Fruit fly (Drosophila melanogaster) whole organism, embryonic: Measurements from ENCODE around the gene CG15170.
A peak's percentile ranks its signal among the peaks of the same experiment; 100 is the strongest.

Experiments used
- Abd-B ChIP-seq: fragments of 200-800 bp; sonication (Bioruptor generic); optimal IDR thresholded peaks from 2 replicates; lab custom pipeline; 2018; ENCODE audit warnings: missing biosample characterization, mild to moderate bottlenecking, missing genetic modification characterization, moderate library complexity
- Adf1 ChIP-seq: fragments of 200-800 bp; sonication (Bioruptor generic); IDR thresholded peaks from 2 replicates; pipeline ENCODE4 v1.3.6; 2022; ENCODE audit warnings: missing biosample characterization, missing genetic modification characterization
- Atf-2 ChIP-seq: fragments of 200-800 bp; sonication (Bioruptor generic); optimal IDR thresholded peaks from 2 replicates; lab custom pipeline; 2016; ENCODE audit warnings: missing biosample characterization, missing genetic modification characterization
- B-H2 ChIP-seq: fragments of 200-800 bp; sonication (Bioruptor generic); optimal IDR thresholded peaks from 2 replicates; lab custom pipeline; 2018; ENCODE audit warnings: missing biosample characterization, mild to moderate bottlenecking, missing genetic modification characterization
- CG10209 ChIP-seq: fragments of 200-800 bp; sonication (Bioruptor generic); optimal IDR thresholded peaks from 3 replicates; lab custom pipeline; 2017; ENCODE audit warnings: missing biosample characterization, mild to moderate bottlenecking, missing genetic modification characterization, missing genetic modification reagents
- CG1024 ChIP-seq: fragments of 200-800 bp; sonication (Bioruptor generic); IDR thresholded peaks from 2 replicates; pipeline ENCODE4 v1.3.6; 2022; ENCODE audit warnings: missing biosample characterization, missing genetic modification characterization
- CG10366 ChIP-seq: fragments of 200-800 bp; sonication (Bioruptor generic); IDR thresholded peaks from 2 replicates; pipeline ENCODE4 v1.3.6; 2022; ENCODE audit warnings: missing biosample characterization, missing genetic modification characterization
- CG10543 ChIP-seq: fragments of 200-800 bp; sonication (Bioruptor generic); optimal IDR thresholded peaks from 3 replicates; lab custom pipeline; 2017; ENCODE audit warnings: missing biosample characterization, mild to moderate bottlenecking, missing genetic modification characterization, moderate library complexity
- CG12299 ChIP-seq: fragments of 200-800 bp; sonication (Bioruptor generic); optimal IDR thresholded peaks from 2 replicates; lab custom pipeline; 2018; ENCODE audit warnings: missing biosample characterization, mild to moderate bottlenecking, missing genetic modification characterization
- CG13424 ChIP-seq: fragments of 200-800 bp; sonication (Bioruptor generic); optimal IDR thresholded peaks from 2 replicates; lab custom pipeline; 2019; ENCODE audit warnings: missing biosample characterization, mild to moderate bottlenecking, missing genetic modification characterization, moderate library complexity
- CG14441 ChIP-seq: fragments of 200-800 bp; sonication (Bioruptor generic); IDR thresholded peaks from 2 replicates; pipeline ENCODE4 v1.3.6; 2022; ENCODE audit warnings: missing biosample characterization, missing genetic modification characterization
- CG15601 ChIP-seq: fragments of 200-800 bp; sonication (Bioruptor generic); optimal IDR thresholded peaks from 3 replicates; lab custom pipeline; 2019; ENCODE audit warnings: missing biosample characterization, mild to moderate bottlenecking, missing genetic modification characterization, moderate library complexity
- CG2678 ChIP-seq: fragments of 200-800 bp; sonication (Bioruptor generic); optimal IDR thresholded peaks from 3 replicates; lab custom pipeline; 2019; ENCODE audit warnings: missing biosample characterization, mild to moderate bottlenecking, missing genetic modification characterization, moderate library complexity
- CG33557 ChIP-seq: fragments of 200-800 bp; sonication (Bioruptor generic); optimal IDR thresholded peaks from 2 replicates; lab custom pipeline; 2019; ENCODE audit warnings: missing biosample characterization, mild to moderate bottlenecking, missing genetic modification characterization, moderate library complexity
- CG4328 ChIP-seq: fragments of 200-800 bp; sonication (Bioruptor generic); optimal IDR thresholded peaks from 3 replicates; lab custom pipeline; 2017; ENCODE audit warnings: missing biosample characterization, missing genetic modification reagents, missing genetic modification characterization
- CG43689 ChIP-seq: fragments of 200-800 bp; sonication (Bioruptor generic); IDR thresholded peaks from 2 replicates; pipeline ENCODE4 v1.3.6; 2022; ENCODE audit warnings: missing biosample characterization, missing genetic modification characterization
- CG5953 ChIP-seq: fragments of 200-800 bp; sonication (Bioruptor generic); IDR thresholded peaks from 2 replicates; pipeline ENCODE4 v1.3.6; 2022; ENCODE audit warnings: missing biosample characterization, missing genetic modification characterization
- CG6791 ChIP-seq: fragments of 200-800 bp; sonication (Bioruptor generic); IDR thresholded peaks from 3 replicates; pipeline ENCODE4 v1.3.6; 2022; ENCODE audit warnings: missing biosample characterization, missing genetic modification characterization; ENCODE audit not compliant: partially characterized antibody
- CG6813 ChIP-seq: fragments of 200-800 bp; sonication (Bioruptor generic); optimal IDR thresholded peaks from 2 replicates; lab custom pipeline; 2017; ENCODE audit warnings: missing biosample characterization, missing genetic modification characterization, mild to moderate bottlenecking, moderate library complexity, missing genetic modification reagents
- CG7556 ChIP-seq: fragments of 200-800 bp; sonication (Bioruptor generic); optimal IDR thresholded peaks from 2 replicates; lab custom pipeline; 2017; ENCODE audit warnings: missing biosample characterization, mild to moderate bottlenecking, missing genetic modification characterization
- CG8478 ChIP-seq: fragments of >200 bp; optimal IDR thresholded peaks from 2 replicates; lab custom pipeline; 2018
- CG9797 ChIP-seq: fragments of 200-800 bp; sonication (Bioruptor generic); optimal IDR thresholded peaks from 3 replicates; lab custom pipeline; 2018; ENCODE audit warnings: missing biosample characterization, mild to moderate bottlenecking, missing genetic modification characterization
- CHES-1-like ChIP-seq: fragments of 200-800 bp; sonication (Bioruptor generic); optimal IDR thresholded peaks from 2 replicates; lab custom pipeline; 2016; ENCODE audit warnings: missing biosample characterization, missing genetic modification characterization
- D19B ChIP-seq: fragments of 200-800 bp; sonication (Bioruptor generic); optimal IDR thresholded peaks from 2 replicates; lab custom pipeline; 2017; ENCODE audit warnings: missing biosample characterization, mild to moderate bottlenecking, missing genetic modification characterization
- E2f2 ChIP-seq: fragments of 200-800 bp; sonication (Bioruptor generic); IDR thresholded peaks from 2 replicates; pipeline ENCODE4 v1.3.6; 2022; ENCODE audit warnings: missing biosample characterization, missing genetic modification characterization
- Gug ChIP-seq: fragments of 200-800 bp; sonication (Bioruptor generic); IDR thresholded peaks from 4 replicates; pipeline ENCODE4 v1.3.6; 2022; ENCODE audit warnings: missing biosample characterization, missing genetic modification characterization
- Hr78 ChIP-seq, 2 experiments: fragments of 200-800 bp in 1 of 2; fragments of >200 bp in 1 of 2; sonication (Bioruptor generic) in 1 of 2; optimal IDR thresholded peaks; 2 replicates each; lab custom pipeline; 2017 to 2019; ENCODE audit warnings: missing biosample characterization in 2 of 2, missing genetic modification characterization in 2 of 2, mild to moderate bottlenecking in 1 of 2, moderate library complexity in 1 of 2
- MBD-R2 ChIP-seq: fragments of 200-800 bp; sonication (Bioruptor generic); IDR thresholded peaks from 2 replicates; pipeline ENCODE4 v1.3.6; 2022; ENCODE audit warnings: missing biosample characterization, missing genetic modification characterization
- Mes4 ChIP-seq: fragments of 200-800 bp; sonication (Bioruptor generic); optimal IDR thresholded peaks from 2 replicates; lab custom pipeline; 2016; ENCODE audit warnings: missing biosample characterization, missing genetic modification characterization
- Nf-YA ChIP-seq: fragments of 200-800 bp; sonication (Bioruptor generic); IDR thresholded peaks from 2 replicates; pipeline ENCODE4 v1.3.6; 2022; ENCODE audit warnings: missing biosample characterization, missing genetic modification characterization
- PHDP ChIP-seq: fragments of 200-800 bp; sonication (Bioruptor generic); optimal IDR thresholded peaks from 3 replicates; lab custom pipeline; 2018; ENCODE audit warnings: missing biosample characterization, mild to moderate bottlenecking, missing genetic modification characterization, moderate library complexity
- Pdp1 ChIP-seq, 2 experiments: fragments of 200-800 bp; sonication (Bioruptor generic); optimal IDR thresholded peaks; 3 replicates each; lab custom pipeline; 2016; ENCODE audit warnings: missing biosample characterization in 2 of 2, missing genetic modification characterization in 2 of 2, mild to moderate bottlenecking in 1 of 2, moderate library complexity in 1 of 2
- Side ChIP-seq: fragments of 200-800 bp; sonication (Bioruptor generic); optimal IDR thresholded peaks from 2 replicates; lab custom pipeline; 2016; ENCODE audit warnings: missing biosample characterization, missing genetic modification characterization
- Sox102F ChIP-seq: fragments of 200-800 bp; sonication (Bioruptor generic); optimal IDR thresholded peaks from 2 replicates; lab custom pipeline; 2018; ENCODE audit warnings: missing biosample characterization, mild to moderate bottlenecking, missing genetic modification characterization, moderate library complexity
- Tbp ChIP-seq: fragments of >200 bp; optimal IDR thresholded peaks from 2 replicates; lab custom pipeline; 2018; ENCODE audit warnings: missing biosample characterization, missing genetic modification characterization
- Trl ChIP-seq, 3 experiments: fragments of >200 bp in 2 of 3; fragments of 200-800 bp in 1 of 3; sonication (Bioruptor generic) in 1 of 3; optimal IDR thresholded peaks; 2 replicates in 1 of 3; 3 replicates in 2 of 3; lab custom pipeline; 2016 to 2017; ENCODE audit warnings: missing biosample characterization in 1 of 3, missing genetic modification characterization in 1 of 3
- ara ChIP-seq: fragments of 200-800 bp; sonication (Bioruptor generic); IDR thresholded peaks from 2 replicates; pipeline ENCODE4 v1.3.6; 2022; ENCODE audit warnings: missing biosample characterization, missing genetic modification characterization
- bbx ChIP-seq: fragments of 200-800 bp; sonication (Bioruptor generic); IDR thresholded peaks from 2 replicates; pipeline ENCODE4 v1.3.6; 2022; ENCODE audit warnings: missing biosample characterization, missing genetic modification characterization; ENCODE audit not compliant: partially characterized antibody
- cas ChIP-seq: fragments of 200-800 bp; sonication (Bioruptor generic); IDR thresholded peaks from 2 replicates; pipeline ENCODE4 v1.3.6; 2022; ENCODE audit warnings: missing biosample characterization, missing genetic modification characterization
- cg ChIP-seq: fragments of 200-800 bp; sonication (Bioruptor generic); optimal IDR thresholded peaks from 3 replicates; lab custom pipeline; 2019; ENCODE audit warnings: missing biosample characterization, mild to moderate bottlenecking, missing genetic modification characterization, moderate library complexity
- ci ChIP-seq: fragments of 200-800 bp; sonication (Bioruptor generic); IDR thresholded peaks from 3 replicates; pipeline ENCODE4 v1.3.6; 2022; ENCODE audit warnings: missing biosample characterization, missing genetic modification characterization
- corto ChIP-seq: fragments of 200-800 bp; sonication (Bioruptor generic); optimal IDR thresholded peaks from 2 replicates; lab custom pipeline; 2016; ENCODE audit warnings: missing biosample characterization, mild to moderate bottlenecking, missing genetic modification characterization, moderate library complexity
- crol ChIP-seq: fragments of 200-800 bp; sonication (Bioruptor generic); IDR thresholded peaks from 2 replicates; pipeline ENCODE4 v1.3.6; 2022; ENCODE audit warnings: missing biosample characterization, missing genetic modification characterization
- da ChIP-seq: fragments of 200-800 bp; sonication (Bioruptor generic); optimal IDR thresholded peaks from 2 replicates; lab custom pipeline; 2016; ENCODE audit warnings: missing biosample characterization, missing genetic modification characterization
- disco-r ChIP-seq: fragments of 200-800 bp; sonication (Bioruptor generic); optimal IDR thresholded peaks from 2 replicates; lab custom pipeline; 2016; ENCODE audit warnings: missing biosample characterization, missing genetic modification characterization
- ewg ChIP-seq: fragments of 200-800 bp; sonication (Bioruptor generic); optimal IDR thresholded peaks from 3 replicates; lab custom pipeline; 2017; ENCODE audit warnings: mild to moderate bottlenecking, missing biosample characterization, missing genetic modification reagents, missing genetic modification characterization
- fru ChIP-seq: fragments of >200 bp; optimal IDR thresholded peaks from 2 replicates; lab custom pipeline; 2017
- p53 ChIP-seq: fragments of 200-800 bp; sonication (Bioruptor generic); optimal IDR thresholded peaks from 2 replicates; lab custom pipeline; 2016; ENCODE audit warnings: missing biosample characterization, missing genetic modification characterization
- pfk ChIP-seq: fragments of 200-800 bp; sonication (Bioruptor generic); optimal IDR thresholded peaks from 2 replicates; lab custom pipeline; 2018; ENCODE audit warnings: missing biosample characterization, mild to moderate bottlenecking, missing genetic modification characterization, moderate library complexity
- slbo ChIP-seq: fragments of 200-800 bp; sonication (Bioruptor generic); IDR thresholded peaks from 2 replicates; pipeline ENCODE4 v1.3.6; 2022; ENCODE audit warnings: missing biosample characterization, missing genetic modification characterization
- sna ChIP-seq: fragments of 200-800 bp; sonication (Bioruptor generic); IDR thresholded peaks from 2 replicates; pipeline ENCODE4 v1.3.6; 2022; ENCODE audit warnings: missing biosample characterization, missing genetic modification characterization; ENCODE audit not compliant: partially characterized antibody
- unpg ChIP-seq: fragments of 200-800 bp; sonication (Bioruptor generic); optimal IDR thresholded peaks from 3 replicates; lab custom pipeline; 2018; ENCODE audit warnings: missing biosample characterization, mild to moderate bottlenecking, missing genetic modification characterization, moderate library complexity

CG15170 gene

dm6 chr2L:18966844-18967243 is 23.2 kb downstream of the CG15170 start (continued):
- TF ChIP-seq CG2678 (tag; lab: Kevin White, UChicago) (peak; percentile 80), CG10543 (GFP tag; lab: Kevin White, UChicago) (peak; percentile 40), sna (GFP tag; lab: Robert Waterston, UW) (no peak), Gug (peak; percentile 14; the same call in 1 of the 4 replicates), MBD-R2 (peak; percentile 29; the same call in 1 of the 2 replicates), Adf1 (GFP tag; lab: Robert Waterston, UW) (peak; percentile 38), fru (no peak), disco-r (no peak), CG10209 (GFP tag; lab: Kevin White, UChicago) (peak; percentile 39), ara (no peak), E2f2 (peak; percentile 33; the same call in 1 of the 2 replicates), CG9797 (GFP tag; lab: Kevin White, UChicago) (no peak), pfk (no peak), CG43689 (GFP tag; lab: Robert Waterston, UW) (no peak), da (GFP tag; lab: Kevin White, UChicago) (no peak), PHDP (tag; lab: Kevin White, UChicago) (peak; percentile 48), Trl (optimal IDR thresholded peaks at IDR 0.05; lab: Kevin White, UChicago) (no peak), Trl (GFP tag; optimal IDR thresholded peaks at IDR 0.05; lab: Kevin White, UChicago) (no peak), corto (GFP tag; lab: Kevin White, UChicago) (no peak), CG1024 (GFP tag; lab: Robert Waterston, UW) (no peak), CG10366 (GFP tag; lab: Robert Waterston, UW) (peak; percentile 33; the same call in 1 of the 2 replicates), CG5953 (no peak), cg (GFP tag; lab: Kevin White, UChicago) (no peak), cas (GFP tag; lab: Robert Waterston, UW) (0 out of 2 replicates have a peak, but pooled peaks have one; percentile 12), CG13424 (peak; percentile 19), Side (no peak), CG14441 (GFP tag; lab: Robert Waterston, UW) (peak; percentile 46; the same call in 1 of the 2 replicates), crol (GFP tag; lab: Robert Waterston, UW) (no peak), Mes4 (GFP tag; lab: Kevin White, UChicago) (no peak), p53 (no peak), CG12299 (tag; lab: Kevin White, UChicago) (no peak), Sox102F (peak; percentile 31), D19B (GFP tag; lab: Kevin White, UChicago) (peak; percentile 82), Hr78 (GFP tag; optimal IDR thresholded peaks at IDR 0.05; lab: Kevin White, UChicago) (no peak)

DNA sequence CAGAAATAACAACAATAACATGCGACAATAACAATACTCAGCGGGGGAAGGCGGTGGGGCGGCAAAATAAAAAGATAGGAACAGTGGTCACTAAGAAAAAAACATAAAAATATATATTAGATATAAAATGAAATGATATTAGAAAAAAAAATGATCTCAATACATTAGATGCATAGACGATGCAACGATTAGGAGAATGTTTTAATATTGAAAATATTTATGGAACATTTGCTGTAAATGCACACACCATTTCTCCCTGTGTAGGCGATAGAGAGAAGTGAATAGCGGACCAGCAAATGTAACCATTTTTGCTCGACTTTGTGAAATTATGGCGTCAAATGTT is 23.8 kb downstream of the CG15170 start:
- TF ChIP-seq CG7556 (peak; percentile 62), CHES-1-like (GFP tag; lab: Kevin White, UChicago) (no peak), Nf-YA (GFP tag; lab: Robert Waterston, UW) (peak; percentile 62; the same call in 1 of the 2 replicates), CG6791 (GFP tag; lab: Robert Waterston, UW) (no peak), unpg (GFP tag; lab: Kevin White, UChicago) (peak; percentile 79), Tbp (GFP tag; lab: Kevin White, UChicago) (no peak), Atf-2 (peak; percentile 16), ci (peak; percentile 83), cg (GFP tag; lab: Kevin White, UChicago) (no peak), ara (peak; percentile 71), Pdp1 (GFP tag; optimal IDR thresholded peaks at IDR 0.05; lab: Kevin White, UChicago) (peak; percentile 21 to 61), CG4328 (GFP tag; lab: Kevin White, UChicago) (no peak), bbx (no peak), CG8478 (lab: Kevin White, UChicago) (no peak), B-H2 (GFP tag; lab: Kevin White, UChicago) (peak; percentile 42), Abd-B (GFP tag; lab: Kevin White, UChicago) (peak; percentile 53), slbo (peak; percentile 97), ewg (GFP tag; lab: Kevin White, UChicago) (no peak), CG6813 (GFP tag; lab: Kevin White, UChicago) (peak; percentile 74), CG33557 (no peak), CG15601 (no peak)
